Worm (Caenorhabditis elegans): ENCODE results near the gene ccm-3.
A peak's percentile ranks its signal among the peaks of the same experiment; 100 is the strongest.

Gene ccm-3

DNA sequence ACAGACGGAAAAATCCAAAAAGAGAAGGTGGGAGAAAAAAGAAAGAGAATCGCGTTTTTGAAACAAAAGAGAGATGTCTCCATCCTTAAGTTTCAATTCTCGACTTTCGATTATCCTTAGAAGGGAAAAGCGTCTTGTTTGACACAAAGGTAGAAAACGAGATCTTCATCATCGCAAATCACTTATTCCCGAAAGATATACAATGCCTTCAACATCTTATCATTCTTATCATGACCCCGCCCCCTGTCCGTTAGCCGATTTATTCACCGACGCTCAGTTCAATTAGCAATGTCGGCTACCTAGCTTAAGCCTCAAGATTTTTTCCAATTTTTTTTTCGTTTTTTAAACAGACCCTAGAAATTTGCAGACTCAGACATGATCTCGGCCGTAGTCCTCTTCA is 8.1 kb downstream of the ccm-3 start, which contains the start of gene C14A4.9:
Gene C14A4.9, plus strand, starts transcription at position 368 of the 400 bp plus-strand sequence.
- TF ChIP-seq mxl-1 (tag; optimal IDR thresholded peaks at IDR 0.05) (no peak), nhr-179 (tag; optimal IDR thresholded peaks at IDR 0.05) (no peak), snpc-4 (GFP tag; optimal IDR thresholded peaks at IDR 0.05) (no peak), snpc-4 (tag; optimal IDR thresholded peaks at IDR 0.05) (no peak), F49E8.2 (tag; optimal IDR thresholded peaks at IDR 0.05; ENCODE audit: insufficient read depth) (no peak), F55B11.4 (tag; optimal IDR thresholded peaks at IDR 0.05; ENCODE audit: borderline replicate concordance, insufficient read depth) (no peak), F37B4.10 (GFP tag; IDR thresholded peaks at IDR 0.05) (no peak), snpc-3.4 (tag; optimal IDR thresholded peaks at IDR 0.05) (no peak), F22D6.2 (tag; optimal IDR thresholded peaks at IDR 0.05) (no peak), nfyb-1 (GFP tag; IDR thresholded peaks at IDR 0.05) (no peak), efl-1 (GFP tag; optimal IDR thresholded peaks at IDR 0.05) (no peak), dpl-1 (GFP tag; optimal IDR thresholded peaks at IDR 0.05) (no peak), zfh-2 (GFP tag; conservative IDR thresholded peaks at IDR 0.05) (no peak), ets-4 (GFP tag; optimal IDR thresholded peaks at IDR 0.05) (no peak), ceh-79 (tag; optimal IDR thresholded peaks at IDR 0.05) (no peak), F33H1.4 (GFP tag; IDR thresholded peaks at IDR 0.05) (no peak), Y53F4B.3 (GFP tag; IDR thresholded peaks at IDR 0.05) (no peak), let-607 (tag; optimal IDR thresholded peaks at IDR 0.05) (no peak)

ce11 chrII:10598039-10598438 is 9.0 kb downstream of the ccm-3 start, which contains the start of gene C14A4.8:
TSS of gene C14A4.8 (minus strand) at chrII:10598139.
- TF ChIP-seq Y95B8A.8 (GFP tag; IDR thresholded peaks at IDR 0.05) (no peak), nhr-120 (GFP tag; IDR thresholded peaks at IDR 0.05) (no peak), ekl-4 (GFP tag; IDR thresholded peaks at IDR 0.05) (no peak), lir-1 (GFP tag; conservative IDR thresholded peaks at IDR 0.05) (no peak), lin-54 (GFP tag; optimal IDR thresholded peaks at IDR 0.05) (no peak), Y53F4B.3 (GFP tag; IDR thresholded peaks at IDR 0.05) (no peak), ceh-40 (GFP tag; IDR thresholded peaks at IDR 0.05) (no peak), atf-7 (tag; optimal IDR thresholded peaks at IDR 0.05) (no peak), snpc-1.3 (tag; optimal IDR thresholded peaks at IDR 0.05; ENCODE audit: insufficient read depth) (no peak), ztf-25 (GFP tag; IDR thresholded peaks at IDR 0.05) (no peak)

DNA sequence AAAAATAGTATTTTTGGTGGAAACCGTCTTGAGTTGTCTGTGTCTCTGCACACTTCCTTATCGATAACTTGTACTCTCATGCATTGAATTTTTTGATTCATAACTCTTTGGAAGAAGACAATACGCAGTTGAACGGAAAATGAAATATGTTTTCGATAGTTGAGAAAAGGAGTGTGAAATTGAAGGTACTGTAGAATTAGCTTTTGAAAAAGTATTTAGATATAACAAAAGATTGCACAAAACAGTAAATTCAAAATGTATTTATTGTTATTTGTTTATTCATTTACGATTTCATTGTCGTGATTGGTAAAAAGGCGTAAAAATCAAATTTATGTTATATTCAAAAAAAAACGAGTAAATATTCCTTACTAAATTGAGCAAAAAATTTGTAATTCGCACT is 10.6 kb downstream of the ccm-3 start, which contains the start of gene C14A4.7:
Gene C14A4.7, minus strand, starts transcription at position 101 of the 400 bp plus-strand sequence.
- TF ChIP-seq K12H6.12 (tag; optimal IDR thresholded peaks at IDR 0.05) (no peak), nhr-80 (tag; optimal IDR thresholded peaks at IDR 0.05) (peak; percentile 23)

DNA sequence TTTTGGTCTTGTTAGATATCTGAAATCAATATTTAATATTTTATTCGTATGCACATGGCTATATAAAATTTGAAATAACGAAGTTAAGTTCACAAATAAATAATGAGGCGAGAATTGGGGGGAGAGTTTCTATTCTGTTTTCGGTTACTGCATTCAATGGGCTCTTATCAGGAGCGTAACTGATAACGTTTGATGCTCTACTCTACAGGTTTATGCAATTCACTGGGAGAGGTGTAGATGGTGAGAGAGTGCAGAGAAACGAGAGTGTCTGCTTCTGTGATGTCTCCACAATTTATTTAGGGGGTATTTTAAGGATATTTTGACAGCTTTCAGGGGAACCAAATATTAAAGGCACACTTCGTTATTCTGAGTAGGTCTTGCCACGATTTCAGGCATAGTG is 12.3 kb downstream of the ccm-3 start, which contains the start of gene C14A4.6:
Gene C14A4.6, minus strand, starts transcription at position 19 of the 400 bp plus-strand sequence.
- 0 out of 2 replicates have a peak, but pooled peaks have one; percentile 28 for TF ChIP-seq dox-1 (GFP tag; IDR thresholded peaks at IDR 0.05)
- TF ChIP-seq tlf-1 (GFP tag; optimal IDR thresholded peaks at IDR 0.05): no peak
- TF ChIP-seq nhr-80 (tag; optimal IDR thresholded peaks at IDR 0.05): peak; percentile 72

ce11 chrII:10594312-10594711 is 12.8 kb downstream of the ccm-3 start:
- TF ChIP-seq ztf-28 (GFP tag; IDR thresholded peaks at IDR 0.05): no peak
- no peak for TF ChIP-seq lag-1 (GFP tag; IDR thresholded peaks at IDR 0.05)

Measured in whole organism, young adult.